Fruit fly (Drosophila melanogaster) whole organism, embryonic: ENCODE results near the gene AP-1mu.

Experiments
- Ada2b ChIP-seq: fragments of 200-800 bp; sonication (Bioruptor generic); IDR thresholded peaks from 2 replicates; pipeline ENCODE4 v1.3.6; 2022; ENCODE audit warnings: missing biosample characterization, missing genetic modification characterization
- Asciz ChIP-seq: fragments of 200-800 bp; sonication (Bioruptor generic); optimal IDR thresholded peaks from 2 replicates; lab custom pipeline; 2017; ENCODE audit warnings: missing biosample characterization, mild to moderate bottlenecking, missing genetic modification characterization, missing genetic modification reagents
- Atf3 ChIP-seq: fragments of 200-800 bp; sonication (Bioruptor generic); optimal IDR thresholded peaks from 3 replicates; lab custom pipeline; 2016; ENCODE audit warnings: missing biosample characterization, missing genetic modification characterization
- CG10654 ChIP-seq: fragments of 200-800 bp; sonication (Bioruptor generic); optimal IDR thresholded peaks from 2 replicates; lab custom pipeline; 2016; ENCODE audit warnings: missing biosample characterization, missing genetic modification characterization
- CG11456 ChIP-seq: fragments of 200-800 bp; sonication (Bioruptor generic); IDR thresholded peaks from 3 replicates; pipeline ENCODE4 v1.3.6; 2022; ENCODE audit warnings: missing biosample characterization, missing genetic modification characterization
- CG14860 ChIP-seq: fragments of 200-800 bp; sonication (Bioruptor generic); IDR thresholded peaks from 3 replicates; pipeline ENCODE4 v1.3.6; 2022; ENCODE audit warnings: missing biosample characterization, missing genetic modification characterization; ENCODE audit not compliant: partially characterized antibody
- CG15269 ChIP-seq: fragments of 200-800 bp; sonication (Bioruptor generic); optimal IDR thresholded peaks from 2 replicates; lab custom pipeline; 2018; ENCODE audit warnings: missing biosample characterization, mild to moderate bottlenecking, missing genetic modification characterization, moderate library complexity
- CG1529 ChIP-seq: fragments of 200-800 bp; sonication (Bioruptor generic); optimal IDR thresholded peaks from 3 replicates; lab custom pipeline; 2018; ENCODE audit warnings: missing biosample characterization, missing genetic modification characterization
- CG17802 ChIP-seq: fragments of 200-800 bp; sonication (Bioruptor generic); optimal IDR thresholded peaks from 2 replicates; lab custom pipeline; 2018; ENCODE audit warnings: missing biosample characterization, mild to moderate bottlenecking, missing genetic modification characterization, moderate library complexity
- CG2120 ChIP-seq: fragments of 200-800 bp; sonication (Bioruptor generic); optimal IDR thresholded peaks from 3 replicates; lab custom pipeline; 2016; ENCODE audit warnings: missing biosample characterization, missing genetic modification characterization
- CG2129 ChIP-seq: fragments of 200-800 bp; sonication (Bioruptor generic); IDR thresholded peaks from 2 replicates; pipeline ENCODE4 v1.3.6; 2022; ENCODE audit warnings: missing biosample characterization, missing genetic modification characterization; ENCODE audit not compliant: partially characterized antibody
- CG3281 ChIP-seq: fragments of 200-800 bp; sonication (Bioruptor generic); optimal IDR thresholded peaks from 3 replicates; lab custom pipeline; 2017; ENCODE audit warnings: missing biosample characterization, mild to moderate bottlenecking, missing genetic modification characterization
- CG34376 ChIP-seq: fragments of 200-800 bp; sonication (Bioruptor generic); optimal IDR thresholded peaks from 2 replicates; lab custom pipeline; 2018; ENCODE audit warnings: missing biosample characterization, mild to moderate bottlenecking, missing genetic modification characterization
- CG4282 ChIP-seq: fragments of 200-800 bp; sonication (Bioruptor generic); optimal IDR thresholded peaks from 2 replicates; lab custom pipeline; 2016; ENCODE audit warnings: missing biosample characterization, missing genetic modification characterization
- CG43689 ChIP-seq: fragments of 200-800 bp; sonication (Bioruptor generic); IDR thresholded peaks from 2 replicates; pipeline ENCODE4 v1.3.6; 2022; ENCODE audit warnings: missing biosample characterization, missing genetic modification characterization
- CG6813 ChIP-seq: fragments of 200-800 bp; sonication (Bioruptor generic); optimal IDR thresholded peaks from 2 replicates; lab custom pipeline; 2017; ENCODE audit warnings: missing biosample characterization, missing genetic modification characterization, mild to moderate bottlenecking, moderate library complexity, missing genetic modification reagents
- CG7271 ChIP-seq: fragments of 200-800 bp; sonication (Bioruptor generic); optimal IDR thresholded peaks from 2 replicates; lab custom pipeline; 2018; ENCODE audit warnings: missing biosample characterization, mild to moderate bottlenecking, missing genetic modification characterization, moderate library complexity
- CG7357 ChIP-seq: fragments of 200-800 bp; sonication (Bioruptor generic); IDR thresholded peaks from 3 replicates; pipeline ENCODE4 v1.3.6; 2022; ENCODE audit warnings: missing biosample characterization, missing genetic modification characterization
- CG8478 ChIP-seq: fragments of >200 bp; optimal IDR thresholded peaks from 2 replicates; lab custom pipeline; 2018
- CG9437 ChIP-seq: fragments of 200-800 bp; sonication (Bioruptor generic); optimal IDR thresholded peaks from 2 replicates; lab custom pipeline; 2018; ENCODE audit warnings: missing biosample characterization, mild to moderate bottlenecking, missing genetic modification characterization
- CG9797 ChIP-seq: fragments of 200-800 bp; sonication (Bioruptor generic); optimal IDR thresholded peaks from 3 replicates; lab custom pipeline; 2018; ENCODE audit warnings: missing biosample characterization, mild to moderate bottlenecking, missing genetic modification characterization
- Camta ChIP-seq: fragments of 200-800 bp; sonication (Bioruptor generic); optimal IDR thresholded peaks from 2 replicates; lab custom pipeline; 2016; ENCODE audit warnings: missing biosample characterization, missing genetic modification characterization
- Dad ChIP-seq: fragments of 200-800 bp; sonication (Bioruptor generic); optimal IDR thresholded peaks from 3 replicates; lab custom pipeline; 2016; ENCODE audit warnings: missing biosample characterization, missing genetic modification characterization
- Deaf1 ChIP-seq: fragments of 200-800 bp; optimal IDR thresholded peaks from 3 replicates; lab custom pipeline; 2019; ENCODE audit warnings: missing biosample characterization, mild to moderate bottlenecking, missing genetic modification characterization, moderate library complexity
- Jarid2 ChIP-seq: fragments of 200-800 bp; sonication (Bioruptor generic); optimal IDR thresholded peaks from 3 replicates; lab custom pipeline; 2017; ENCODE audit warnings: mild to moderate bottlenecking, missing biosample characterization, missing genetic modification reagents, missing genetic modification characterization
- NC2β ChIP-seq: fragments of 200-800 bp; sonication (Bioruptor generic); optimal IDR thresholded peaks from 2 replicates; lab custom pipeline; 2016; ENCODE audit warnings: missing biosample characterization, missing genetic modification characterization
- Nf-YB ChIP-seq: fragments of 200-800 bp; sonication (Bioruptor generic); optimal IDR thresholded peaks from 3 replicates; lab custom pipeline; 2019; ENCODE audit warnings: missing biosample characterization, mild to moderate bottlenecking, missing genetic modification characterization, moderate library complexity
- Pdp1 ChIP-seq, 2 experiments: fragments of 200-800 bp; sonication (Bioruptor generic); optimal IDR thresholded peaks; 3 replicates each; lab custom pipeline; 2016; ENCODE audit warnings: missing biosample characterization in 2 of 2, missing genetic modification characterization in 2 of 2, mild to moderate bottlenecking in 1 of 2, moderate library complexity in 1 of 2
- Tbp ChIP-seq: fragments of >200 bp; optimal IDR thresholded peaks from 2 replicates; lab custom pipeline; 2018; ENCODE audit warnings: missing biosample characterization, missing genetic modification characterization
- Trl ChIP-seq, 3 experiments: fragments of >200 bp in 2 of 3; fragments of 200-800 bp in 1 of 3; sonication (Bioruptor generic) in 1 of 3; optimal IDR thresholded peaks; 2 replicates in 1 of 3; 3 replicates in 2 of 3; lab custom pipeline; 2016 to 2017; ENCODE audit warnings: missing biosample characterization in 1 of 3, missing genetic modification characterization in 1 of 3
- chinmo ChIP-seq: fragments of 200-800 bp; sonication (Bioruptor generic); IDR thresholded peaks from 4 replicates; pipeline ENCODE4 v1.3.6; 2022; ENCODE audit warnings: missing biosample characterization, missing genetic modification characterization; ENCODE audit not compliant: partially characterized antibody
- dmrt11E ChIP-seq: fragments of 200-800 bp; sonication (Bioruptor generic); optimal IDR thresholded peaks from 3 replicates; lab custom pipeline; 2018; ENCODE audit warnings: missing biosample characterization, mild to moderate bottlenecking, missing genetic modification characterization, moderate library complexity
- esg ChIP-seq: fragments of 200-800 bp; sonication (Bioruptor generic); conservative IDR thresholded peaks from 2 replicates; pipeline ENCODE4 v1.3.6; 2022; ENCODE audit warnings: missing biosample characterization, missing genetic modification characterization
- gce ChIP-seq: fragments of 200-800 bp; sonication (Bioruptor generic); IDR thresholded peaks from 3 replicates; pipeline ENCODE4 v1.3.6; 2022; ENCODE audit warnings: missing biosample characterization, missing genetic modification characterization
- gfzf ChIP-seq: fragments of 200-800 bp; sonication (Bioruptor generic); optimal IDR thresholded peaks from 2 replicates; lab custom pipeline; 2016; ENCODE audit warnings: missing biosample characterization, mild to moderate bottlenecking, missing genetic modification characterization, moderate library complexity
- grn ChIP-seq: fragments of 200-800 bp; sonication (Bioruptor generic); optimal IDR thresholded peaks from 3 replicates; lab custom pipeline; 2017; ENCODE audit warnings: missing biosample characterization, missing genetic modification characterization
- hbn ChIP-seq: fragments of 200-800 bp; sonication (Bioruptor generic); IDR thresholded peaks from 2 replicates; pipeline ENCODE4 v1.3.6; 2022; ENCODE audit warnings: missing biosample characterization, missing genetic modification characterization; ENCODE audit not compliant: partially characterized antibody
- lmd ChIP-seq: fragments of 200-800 bp; sonication (Bioruptor generic); IDR thresholded peaks from 2 replicates; pipeline ENCODE4 v1.3.6; 2022; ENCODE audit warnings: missing biosample characterization, missing genetic modification characterization
- mld ChIP-seq: fragments of 200-800 bp; sonication (Bioruptor generic); IDR thresholded peaks from 3 replicates; pipeline ENCODE4 v1.3.6; 2022; ENCODE audit warnings: missing biosample characterization, missing genetic modification characterization; ENCODE audit not compliant: partially characterized antibody
- nmo ChIP-seq: fragments of 200-800 bp; sonication (Bioruptor generic); optimal IDR thresholded peaks from 2 replicates; lab custom pipeline; 2018; ENCODE audit warnings: missing biosample characterization, mild to moderate bottlenecking, missing genetic modification characterization, moderate library complexity
- odd ChIP-seq: fragments of 200-800 bp; sonication (Bioruptor generic); optimal IDR thresholded peaks from 2 replicates; lab custom pipeline; 2017; ENCODE audit warnings: missing biosample characterization, mild to moderate bottlenecking, missing genetic modification characterization
- pfk ChIP-seq: fragments of 200-800 bp; sonication (Bioruptor generic); optimal IDR thresholded peaks from 2 replicates; lab custom pipeline; 2018; ENCODE audit warnings: missing biosample characterization, mild to moderate bottlenecking, missing genetic modification characterization, moderate library complexity
- pros ChIP-seq: fragments of 200-800 bp; sonication (Bioruptor generic); optimal IDR thresholded peaks from 3 replicates; lab custom pipeline; 2019; ENCODE audit warnings: missing biosample characterization, mild to moderate bottlenecking, missing genetic modification characterization, moderate library complexity
- sc ChIP-seq, 3 experiments: fragments of >200 bp in 2 of 3; fragments of 200-800 bp in 1 of 3; sonication (Bioruptor generic) in 1 of 3; optimal IDR thresholded peaks; 2 replicates in 2 of 3; 3 replicates in 1 of 3; lab custom pipeline; 2017; ENCODE audit warnings: mild to moderate bottlenecking in 1 of 3, missing biosample characterization in 1 of 3, missing genetic modification characterization in 1 of 3, missing genetic modification reagents in 1 of 3
- ttk ChIP-seq: fragments of 200-800 bp; sonication (Bioruptor generic); IDR thresholded peaks from 2 replicates; pipeline ENCODE4 v2.1.2; 2022; ENCODE audit warnings: missing biosample characterization, missing genetic modification characterization
- zen ChIP-seq: fragments of 200-800 bp; sonication (Bioruptor generic); optimal IDR thresholded peaks from 3 replicates; lab custom pipeline; 2018; ENCODE audit warnings: missing biosample characterization, mild to moderate bottlenecking, missing genetic modification characterization, moderate library complexity

AP-1mu gene

dm6 chr3R:9533181-9534124 lies 25.9 kb downstream of the AP-1mu start (continued):
- TF ChIP-seq CG6813 (GFP tag; lab: Kevin White, UChicago) (peak; percentile 96), zen (peak; percentile 72), grn (GFP tag; lab: Kevin White, UChicago) (peak; percentile 38), CG7357 (GFP tag; lab: Robert Waterston, UW) (peak; percentile 85), CG1529 (peak; percentile 96), lmd (GFP tag; lab: Robert Waterston, UW) (peak; percentile 94), CG9437 (GFP tag; lab: Kevin White, UChicago) (peak; percentile 95), CG14860 (peak; percentile 46; the same call in 2 of the 3 replicates), pros (GFP tag; lab: Kevin White, UChicago) (peak; percentile 99), ttk (GFP tag; lab: Robert Waterston, UW) (peak; percentile 78), CG43689 (GFP tag; lab: Robert Waterston, UW) (peak; percentile 61), nmo (peak; percentile 98), sc (optimal IDR thresholded peaks at IDR 0.05; lab: Kevin White, UChicago) (no peak), sc (GFP tag; optimal IDR thresholded peaks at IDR 0.05; lab: Kevin White, UChicago) (peak; percentile 94), CG8478 (lab: Kevin White, UChicago) (no peak), Atf3 (peak; percentile 84), CG11456 (GFP tag; lab: Robert Waterston, UW) (peak; percentile 86), gfzf (GFP tag; lab: Kevin White, UChicago) (peak; percentile 7), Dad (peak; percentile 92), Tbp (GFP tag; lab: Kevin White, UChicago) (no peak), Pdp1 (GFP tag; optimal IDR thresholded peaks at IDR 0.05; lab: Kevin White, UChicago) (peak; percentile 84 to 96), dmrt11E (tag; lab: Kevin White, UChicago) (peak; percentile 85), CG2129 (GFP tag; lab: Robert Waterston, UW) (no peak), CG3281 (peak; percentile 98), NC2β (peak; percentile 83), Jarid2 (GFP tag; lab: Kevin White, UChicago) (peak; percentile 82), Ada2b (GFP tag; lab: Robert Waterston, UW) (peak; percentile 83), Camta (GFP tag; lab: Kevin White, UChicago) (peak; percentile 95), CG15269 (tag; lab: Kevin White, UChicago) (peak; percentile 97), odd (peak; percentile 98), esg (peak; percentile 90), pfk (GFP tag; lab: Kevin White, UChicago) (peak; percentile 27), chinmo (GFP tag; lab: Robert Waterston, UW) (peak; percentile 95), CG4282 (GFP tag; lab: Kevin White, UChicago) (peak; percentile 78), CG34376 (peak; percentile 96), CG2120 (peak; percentile 97), gce (GFP tag; lab: Robert Waterston, UW) (peak; percentile 49; the same call in 1 of the 3 replicates), Asciz (peak; percentile 95), Deaf1 (tag; lab: Kevin White, UChicago) (peak; percentile 81), Nf-YB (GFP tag; lab: Kevin White, UChicago) (peak; percentile 86), CG17802 (tag; lab: Kevin White, UChicago) (peak; percentile 74), CG7271 (peak; percentile 46), CG9797 (GFP tag; lab: Kevin White, UChicago) (peak; percentile 52), Trl (optimal IDR thresholded peaks at IDR 0.05; lab: Kevin White, UChicago) (peak; percentile 93 to 95), Trl (GFP tag; optimal IDR thresholded peaks at IDR 0.05; lab: Kevin White, UChicago) (peak; percentile 93), CG10654 (GFP tag; lab: Kevin White, UChicago) (peak; percentile 95), hbn (GFP tag; lab: Robert Waterston, UW) (no peak), mld (GFP tag; lab: Robert Waterston, UW) (no peak)
